Worm (Caenorhabditis elegans) whole organism, L2 larva: ENCODE measurements around the gene sir-2.3.

ENCODE experiments used
- C34F6.9 ChIP-seq: fragments of 150-350 bp; optimal IDR thresholded peaks from 2 replicates; lab custom pipeline; 2014; ENCODE audit warnings: missing biosample characterization, missing genetic modification characterization
- F13H6.1 ChIP-seq: sonication (generic microtip); optimal IDR thresholded peaks from 2 replicates; lab custom pipeline; 2016; ENCODE audit warnings: missing genetic modification characterization, missing compliant biosample characterization
- R02D3.7 ChIP-seq: fragments of 150-350 bp; optimal IDR thresholded peaks from 2 replicates; lab custom pipeline; 2014; ENCODE audit warnings: missing biosample characterization, missing genetic modification characterization
- Y55F3AM.14 ChIP-seq: fragments of 200-800 bp; sonication (Bioruptor generic); optimal IDR thresholded peaks from 2 replicates; lab custom pipeline; 2018; ENCODE audit warnings: mild to moderate bottlenecking, missing genetic modification characterization, missing compliant biosample characterization
- ZK546.5 ChIP-seq: sonication (generic microtip); optimal IDR thresholded peaks from 2 replicates; lab custom pipeline; 2017; ENCODE audit warnings: missing biosample characterization, missing genetic modification characterization
- alr-1 ChIP-seq: fragments of 150-350 bp; optimal IDR thresholded peaks from 2 replicates; lab custom pipeline; 2014; ENCODE audit warnings: missing biosample characterization, missing genetic modification characterization
- aly-2 ChIP-seq: fragments of 150-350 bp; optimal IDR thresholded peaks from 2 replicates; lab custom pipeline; 2014; ENCODE audit warnings: missing biosample characterization, missing genetic modification characterization
- ama-1 ChIP-seq: fragments of 150-350 bp; optimal IDR thresholded peaks from 2 replicates; lab custom pipeline; 2018; ENCODE audit warnings: inconsistent platforms
- blmp-1 ChIP-seq: sonication (generic microtip); optimal IDR thresholded peaks from 2 replicates; lab custom pipeline; 2017; ENCODE audit warnings: missing genetic modification characterization, mild to moderate bottlenecking, missing compliant biosample characterization, antibody characterized with exemption, moderate library complexity; ENCODE audit not compliant: insufficient read depth
- ceh-16 ChIP-seq: fragments of 150-350 bp; optimal IDR thresholded peaks from 2 replicates; lab custom pipeline; 2014; ENCODE audit warnings: missing biosample characterization, missing genetic modification characterization
- ceh-82 ChIP-seq: fragments of 150-350 bp; optimal IDR thresholded peaks from 2 replicates; lab custom pipeline; 2014; ENCODE audit warnings: missing biosample characterization, missing genetic modification characterization
- crh-2 ChIP-seq: sonication (generic microtip); optimal IDR thresholded peaks from 2 replicates; lab custom pipeline; 2017; ENCODE audit warnings: missing biosample characterization, missing genetic modification characterization
- dmd-4 ChIP-seq: sonication (generic microtip); optimal IDR thresholded peaks from 2 replicates; lab custom pipeline; 2017; ENCODE audit warnings: missing biosample characterization, missing genetic modification characterization
- egl-27 ChIP-seq: sonication (generic microtip); optimal IDR thresholded peaks from 3 replicates; lab custom pipeline; 2017; ENCODE audit warnings: missing biosample characterization, missing genetic modification reagents, missing genetic modification characterization
- elt-1 ChIP-seq: fragments of 150-350 bp; optimal IDR thresholded peaks from 2 replicates; lab custom pipeline; 2014; ENCODE audit warnings: missing biosample characterization, missing genetic modification characterization
- elt-3 ChIP-seq: sonication (generic microtip); optimal IDR thresholded peaks from 2 replicates; lab custom pipeline; 2017; ENCODE audit warnings: missing biosample characterization, missing genetic modification characterization
- fos-1 ChIP-seq: fragments of 150-350 bp; optimal IDR thresholded peaks from 2 replicates; lab custom pipeline; 2014; ENCODE audit warnings: missing biosample characterization, missing genetic modification characterization
- gmeb-1 ChIP-seq: fragments of 150-350 bp; optimal IDR thresholded peaks from 2 replicates; lab custom pipeline; 2014; ENCODE audit warnings: missing biosample characterization, missing genetic modification characterization
- lin-11 ChIP-seq: fragments of 150-350 bp; sonication (generic microtip); optimal IDR thresholded peaks from 2 replicates; lab custom pipeline; 2014; ENCODE audit warnings: missing biosample characterization, missing genetic modification characterization, inconsistent platforms, mixed read lengths
- lin-13 ChIP-seq: fragments of 150-350 bp; optimal IDR thresholded peaks from 2 replicates; lab custom pipeline; 2014; ENCODE audit warnings: missing biosample characterization, missing genetic modification reagents, missing genetic modification characterization
- lin-39 ChIP-seq: fragments of 150-350 bp; optimal IDR thresholded peaks from 2 replicates; lab custom pipeline; 2014; ENCODE audit warnings: missing biosample characterization, missing genetic modification reagents, missing genetic modification characterization
- lsy-2 ChIP-seq, 2 experiments: fragments of 150-350 bp in 1 of 2; sonication (generic microtip) in 1 of 2; optimal IDR thresholded peaks; 2 replicates each; lab custom pipeline; 2014 to 2017; ENCODE audit warnings: missing biosample characterization in 2 of 2, missing genetic modification characterization in 2 of 2
- mab-5 ChIP-seq: fragments of 150-350 bp; optimal IDR thresholded peaks from 2 replicates; lab custom pipeline; 2014; ENCODE audit warnings: missing biosample characterization, missing genetic modification characterization
- mbf-1 ChIP-seq: sonication (generic microtip); optimal IDR thresholded peaks from 2 replicates; lab custom pipeline; 2017; ENCODE audit warnings: missing biosample characterization, missing genetic modification characterization
- mdl-1 ChIP-seq, 2 experiments: fragments of 150-350 bp in 1 of 2; sonication (generic microtip) in 1 of 2; optimal IDR thresholded peaks; 2 replicates each; lab custom pipeline; 2017; ENCODE audit warnings: missing biosample characterization in 2 of 2, missing genetic modification characterization in 2 of 2
- nhr-10 ChIP-seq: sonication (generic microtip); optimal IDR thresholded peaks from 2 replicates; lab custom pipeline; 2017; ENCODE audit warnings: missing biosample characterization, missing genetic modification characterization
- nhr-11 ChIP-seq: fragments of 150-350 bp; optimal IDR thresholded peaks from 2 replicates; lab custom pipeline; 2014; ENCODE audit warnings: missing biosample characterization, missing genetic modification characterization
- nhr-12 ChIP-seq: fragments of 150-350 bp; optimal IDR thresholded peaks from 2 replicates; lab custom pipeline; 2014; ENCODE audit warnings: missing biosample characterization, missing genetic modification characterization
- nhr-129 ChIP-seq: fragments of 150-350 bp; optimal IDR thresholded peaks from 2 replicates; lab custom pipeline; 2014; ENCODE audit warnings: missing biosample characterization, missing genetic modification characterization
- nhr-21 ChIP-seq: fragments of 150-350 bp; optimal IDR thresholded peaks from 2 replicates; lab custom pipeline; 2014; ENCODE audit warnings: missing biosample characterization, missing genetic modification characterization
- nhr-23 ChIP-seq: fragments of 150-350 bp; optimal IDR thresholded peaks from 2 replicates; lab custom pipeline; 2014; ENCODE audit warnings: missing biosample characterization, missing genetic modification reagents, missing genetic modification characterization
- nhr-237 ChIP-seq: fragments of 150-350 bp; optimal IDR thresholded peaks from 2 replicates; lab custom pipeline; 2014; ENCODE audit warnings: missing biosample characterization, missing genetic modification characterization
- nhr-25 ChIP-seq: fragments of 150-350 bp; sonication (generic microtip); optimal IDR thresholded peaks from 3 replicates; lab custom pipeline; 2014; ENCODE audit warnings: missing biosample characterization, missing genetic modification characterization
- nhr-6 ChIP-seq: fragments of 150-350 bp; optimal IDR thresholded peaks from 2 replicates; lab custom pipeline; 2014; ENCODE audit warnings: missing biosample characterization, missing genetic modification characterization
- nhr-77 ChIP-seq: fragments of 150-350 bp; optimal IDR thresholded peaks from 2 replicates; lab custom pipeline; 2014; ENCODE audit warnings: missing biosample characterization, missing genetic modification characterization
- peb-1 ChIP-seq: fragments of 150-350 bp; optimal IDR thresholded peaks from 2 replicates; lab custom pipeline; 2014; ENCODE audit warnings: missing biosample characterization, missing genetic modification characterization
- sem-4 ChIP-seq: fragments of 150-350 bp; optimal IDR thresholded peaks from 2 replicates; lab custom pipeline; 2014; ENCODE audit warnings: missing biosample characterization, missing genetic modification reagents, missing genetic modification characterization
- skn-1 ChIP-seq: sonication (generic microtip); optimal IDR thresholded peaks from 2 replicates; lab custom pipeline; 2017; ENCODE audit warnings: missing biosample characterization, missing genetic modification characterization
- sma-3 ChIP-seq: sonication (generic microtip); optimal IDR thresholded peaks from 2 replicates; lab custom pipeline; 2016; ENCODE audit warnings: missing genetic modification reagents, missing genetic modification characterization, missing compliant biosample characterization
- sma-9 ChIP-seq, 2 experiments: fragments of 150-350 bp in 1 of 2; sonication (generic microtip) in 1 of 2; optimal IDR thresholded peaks; 2 replicates each; lab custom pipeline; 2014 to 2016; ENCODE audit warnings: missing genetic modification characterization in 2 of 2, mild to moderate bottlenecking in 1 of 2, missing biosample characterization in 1 of 2, missing compliant biosample characterization in 1 of 2, missing genetic modification reagents in 1 of 2, moderate library complexity in 1 of 2
- snpc-4 ChIP-seq: fragments of 150-350 bp; optimal IDR thresholded peaks from 2 replicates; lab custom pipeline; 2014; ENCODE audit warnings: missing biosample characterization, missing genetic modification characterization
- unc-39 ChIP-seq: fragments of 150-350 bp; optimal IDR thresholded peaks from 2 replicates; lab custom pipeline; 2014; ENCODE audit warnings: missing biosample characterization, missing genetic modification characterization
- unc-55 ChIP-seq: fragments of 150-350 bp; sonication (generic microtip); optimal IDR thresholded peaks from 3 replicates; lab custom pipeline; 2014; ENCODE audit warnings: missing biosample characterization, missing genetic modification reagents, missing genetic modification characterization
- unc-62 ChIP-seq: fragments of 150-350 bp; optimal IDR thresholded peaks from 2 replicates; lab custom pipeline; 2014; ENCODE audit warnings: missing biosample characterization, missing genetic modification reagents, missing genetic modification characterization
- zag-1 ChIP-seq: fragments of 150-350 bp; optimal IDR thresholded peaks from 2 replicates; lab custom pipeline; 2014; ENCODE audit warnings: missing biosample characterization, missing genetic modification characterization
- ztf-1 ChIP-seq: fragments of 200-800 bp; sonication (Bioruptor generic); conservative IDR thresholded peaks from 2 replicates; pipeline ENCODE4 v1.3.6; 2022; ENCODE audit warnings: missing genetic modification characterization, missing compliant biosample characterization
- ztf-11 ChIP-seq: sonication (generic microtip); optimal IDR thresholded peaks from 2 replicates; lab custom pipeline; 2017; ENCODE audit warnings: missing biosample characterization, missing genetic modification characterization
- ztf-4 ChIP-seq: fragments of 150-350 bp; optimal IDR thresholded peaks from 2 replicates; lab custom pipeline; 2014; ENCODE audit warnings: missing biosample characterization, missing genetic modification characterization

Gene sir-2.3

ce11 chrX:13325039-13325438 is 6.4 kb upstream of the sir-2.3 start:
- TF ChIP-seq elt-3 (no peak), blmp-1 (tag; lab: Kevin White, UChicago) (peak; percentile 67), fos-1 (tag; lab: Kevin White, UChicago) (peak; percentile 58), skn-1 (no peak), nhr-11 (tag; lab: Kevin White, UChicago) (no peak), sma-9 (GFP tag; optimal IDR thresholded peaks at IDR 0.05; lab: Kevin White, UChicago) (peak; percentile 42), sma-9 (tag; optimal IDR thresholded peaks at IDR 0.05; lab: Kevin White, UChicago) (no peak), sma-3 (GFP tag; lab: Kevin White, UChicago) (peak; percentile 67), lsy-2 (tag; optimal IDR thresholded peaks at IDR 0.05; lab: Kevin White, UChicago) (peak in 1 of 2 experiments; percentile 14), F13H6.1 (tag; lab: Kevin White, UChicago) (no peak), ama-1 (no peak), elt-1 (no peak), ceh-16 (no peak), nhr-21 (tag; lab: Kevin White, UChicago) (peak; percentile 70), nhr-23 (tag; lab: Kevin White, UChicago) (no peak), mab-5 (peak; percentile 28), lin-13 (GFP tag; lab: Kevin White, UChicago) (no peak), aly-2 (tag; lab: Kevin White, UChicago) (no peak), nhr-237 (tag; lab: Kevin White, UChicago) (no peak), lin-39 (tag; lab: Kevin White, UChicago) (no peak), ztf-11 (tag; lab: Kevin White, UChicago) (no peak), C34F6.9 (no peak), nhr-10 (tag; lab: Kevin White, UChicago) (no peak), sem-4 (tag; lab: Kevin White, UChicago) (no peak), crh-2 (no peak), unc-55 (GFP tag; lab: Kevin White, UChicago) (no peak), ZK546.5 (tag; lab: Kevin White, UChicago) (no peak), nhr-25 (peak; percentile 81), nhr-77 (tag; lab: Kevin White, UChicago) (no peak)

- TF ChIP-seq ztf-11 (tag; lab: Kevin White, UChicago), result no peak
- no peak for TF ChIP-seq skn-1
- no peak for TF ChIP-seq lin-39 (tag; lab: Kevin White, UChicago)
- TF ChIP-seq nhr-77 (tag; lab: Kevin White, UChicago), result no peak
- TF ChIP-seq snpc-4 (tag; lab: Kevin White, UChicago), result no peak
- no peak for TF ChIP-seq nhr-129 (tag; lab: Kevin White, UChicago)
- TF ChIP-seq blmp-1 (tag; lab: Kevin White, UChicago), result no peak
- TF ChIP-seq nhr-10 (tag; lab: Kevin White, UChicago), result no peak
- no peak for TF ChIP-seq nhr-11 (tag; lab: Kevin White, UChicago)
- peak; percentile 84 for TF ChIP-seq fos-1 (tag; lab: Kevin White, UChicago)
- TF ChIP-seq nhr-12 (tag; lab: Kevin White, UChicago), result no peak
- no peak for TF ChIP-seq ztf-1 (GFP tag; lab: Robert Waterston, UW)
- no peak for TF ChIP-seq unc-55 (GFP tag; lab: Kevin White, UChicago)
- TF ChIP-seq zag-1, result no peak
- TF ChIP-seq unc-39 (tag; lab: Kevin White, UChicago), result no peak
- TF ChIP-seq aly-2 (tag; lab: Kevin White, UChicago), result no peak
- peak; percentile 23 for TF ChIP-seq crh-2
- TF ChIP-seq mab-5, result no peak
- TF ChIP-seq ztf-4 (tag; lab: Kevin White, UChicago), result no peak
- no peak for TF ChIP-seq elt-3
- no peak for TF ChIP-seq elt-1
- TF ChIP-seq F13H6.1 (tag; lab: Kevin White, UChicago), result peak; percentile 19
- no peak for TF ChIP-seq R02D3.7 (tag; lab: Kevin White, UChicago)
- TF ChIP-seq ceh-16, result no peak
- TF ChIP-seq peb-1 (tag; lab: Kevin White, UChicago), result no peak
- no peak for TF ChIP-seq lin-13 (GFP tag; lab: Kevin White, UChicago)
- TF ChIP-seq nhr-21 (tag; lab: Kevin White, UChicago), result peak; percentile 43
- no peak for TF ChIP-seq unc-62
- no peak for TF ChIP-seq sem-4 (tag; lab: Kevin White, UChicago)
- no peak for TF ChIP-seq mbf-1 (tag; lab: Kevin White, UChicago)
- no peak for TF ChIP-seq Y55F3AM.14
- no peak for TF ChIP-seq C34F6.9
- no peak for TF ChIP-seq egl-27 (tag; lab: Kevin White, UChicago)
- no peak for TF ChIP-seq gmeb-1 (tag; lab: Kevin White, UChicago)
- TF ChIP-seq sma-3 (GFP tag; lab: Kevin White, UChicago), result peak; percentile 4
- no peak for TF ChIP-seq nhr-23 (tag; lab: Kevin White, UChicago)
- no peak for TF ChIP-seq lin-11 (tag; lab: Kevin White, UChicago)
- TF ChIP-seq ceh-82 (tag; lab: Kevin White, UChicago), result no peak
- TF ChIP-seq alr-1 (tag; lab: Kevin White, UChicago), result no peak
- no peak for TF ChIP-seq ama-1
- TF ChIP-seq nhr-25, result peak; percentile 39
- no peak for TF ChIP-seq dmd-4 (tag; lab: Kevin White, UChicago)
- TF ChIP-seq nhr-237 (tag; lab: Kevin White, UChicago), result no peak
- no peak for TF ChIP-seq mdl-1 (tag; optimal IDR thresholded peaks at IDR 0.05; lab: Kevin White, UChicago)
- TF ChIP-seq ZK546.5 (tag; lab: Kevin White, UChicago), result no peak
- no peak for TF ChIP-seq lsy-2 (tag; optimal IDR thresholded peaks at IDR 0.05; lab: Kevin White, UChicago)
- no peak for TF ChIP-seq nhr-6 (tag; lab: Kevin White, UChicago)
- peak; percentile 74 for TF ChIP-seq sma-9 (GFP tag; optimal IDR thresholded peaks at IDR 0.05; lab: Kevin White, UChicago)
- TF ChIP-seq sma-9 (tag; optimal IDR thresholded peaks at IDR 0.05; lab: Kevin White, UChicago), result no peak
These were observed 3.5 kb upstream of the sir-2.3 start, which contains the start of gene sir-2.2 for ce11 chrX:13328034-13328433. Gene sir-2.2, plus strand, starts transcription at chrX:13328067.
